Worm (Caenorhabditis elegans) whole organism, L2 larva: ENCODE data around the gene C25E10.4.

Experiments used
- C34F6.9 ChIP-seq: fragments of 150-350 bp; optimal IDR thresholded peaks from 2 replicates; lab custom pipeline; 2014; ENCODE audit warnings: missing biosample characterization, missing genetic modification characterization
- ZK546.5 ChIP-seq: sonication (generic microtip); optimal IDR thresholded peaks from 2 replicates; lab custom pipeline; 2017; ENCODE audit warnings: missing biosample characterization, missing genetic modification characterization
- aly-2 ChIP-seq: fragments of 150-350 bp; optimal IDR thresholded peaks from 2 replicates; lab custom pipeline; 2014; ENCODE audit warnings: missing biosample characterization, missing genetic modification characterization
- fos-1 ChIP-seq: fragments of 150-350 bp; optimal IDR thresholded peaks from 2 replicates; lab custom pipeline; 2014; ENCODE audit warnings: missing biosample characterization, missing genetic modification characterization
- gmeb-1 ChIP-seq: fragments of 150-350 bp; optimal IDR thresholded peaks from 2 replicates; lab custom pipeline; 2014; ENCODE audit warnings: missing biosample characterization, missing genetic modification characterization
- lin-39 ChIP-seq: fragments of 150-350 bp; optimal IDR thresholded peaks from 2 replicates; lab custom pipeline; 2014; ENCODE audit warnings: missing biosample characterization, missing genetic modification reagents, missing genetic modification characterization
- lsy-2 ChIP-seq, 2 experiments: fragments of 150-350 bp in 1 of 2; sonication (generic microtip) in 1 of 2; optimal IDR thresholded peaks; 2 replicates each; lab custom pipeline; 2014 to 2017; ENCODE audit warnings: missing biosample characterization in 2 of 2, missing genetic modification characterization in 2 of 2
- nhr-11 ChIP-seq: fragments of 150-350 bp; optimal IDR thresholded peaks from 2 replicates; lab custom pipeline; 2014; ENCODE audit warnings: missing biosample characterization, missing genetic modification characterization
- nhr-237 ChIP-seq: fragments of 150-350 bp; optimal IDR thresholded peaks from 2 replicates; lab custom pipeline; 2014; ENCODE audit warnings: missing biosample characterization, missing genetic modification characterization
- zag-1 ChIP-seq: fragments of 150-350 bp; optimal IDR thresholded peaks from 2 replicates; lab custom pipeline; 2014; ENCODE audit warnings: missing biosample characterization, missing genetic modification characterization

DNA sequence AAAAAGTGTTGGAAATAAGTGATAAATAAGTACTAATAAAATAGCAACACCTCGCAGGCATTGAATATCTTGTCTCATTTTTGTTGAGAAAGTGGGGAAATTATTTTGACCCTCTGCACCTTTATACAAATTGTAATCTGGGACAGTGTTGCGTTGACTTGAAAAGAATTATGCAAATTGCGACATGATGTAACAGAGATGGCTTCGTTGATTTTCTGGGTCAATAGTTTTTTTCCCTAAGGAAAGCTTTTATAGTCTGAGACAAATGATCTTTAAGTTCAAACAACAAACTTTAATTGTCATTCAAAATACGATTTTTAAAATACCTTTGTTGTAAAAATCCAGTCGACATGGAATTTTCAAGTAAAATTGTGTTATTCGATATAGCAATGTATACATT lies 8.7 kb upstream of the C25E10.4 start, which contains the start of gene bus-1:
- TF ChIP-seq nhr-11 (tag; lab: Kevin White, UChicago) (no peak), lsy-2 (tag; optimal IDR thresholded peaks at IDR 0.05; lab: Kevin White, UChicago) (no peak), aly-2 (tag; lab: Kevin White, UChicago) (no peak), C34F6.9 (no peak), ZK546.5 (tag; lab: Kevin White, UChicago) (no peak), fos-1 (no peak), gmeb-1 (tag; lab: Kevin White, UChicago) (no peak), zag-1 (tag; lab: Kevin White, UChicago) (no peak), nhr-237 (tag; lab: Kevin White, UChicago) (no peak), lin-39 (tag; lab: Kevin White, UChicago) (no peak)
